Fruit fly (Drosophila melanogaster): ENCODE results near the gene kek5.

DNA sequence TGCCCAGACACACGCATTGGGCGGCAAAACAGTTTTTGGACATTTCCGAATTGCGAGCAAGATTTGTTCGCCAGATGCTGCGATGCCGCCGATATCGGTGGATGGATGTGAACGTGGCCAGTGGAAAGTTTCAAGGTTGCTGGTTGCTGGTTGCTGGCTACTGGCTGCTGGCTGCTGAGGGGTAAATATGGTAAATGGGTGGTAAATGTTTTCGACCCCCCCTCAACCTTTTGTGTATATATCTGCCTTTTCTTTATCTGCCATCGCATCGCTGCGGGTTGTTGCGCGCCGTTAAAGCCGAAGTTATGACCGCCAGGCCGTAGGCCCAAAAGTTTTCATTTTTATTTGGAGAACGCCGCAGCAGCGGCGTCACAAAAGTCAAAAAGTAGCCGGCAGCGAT, 52.5 kb downstream of the kek5 start:
- no peak for TF ChIP-seq Crg-1 (GFP tag; optimal IDR thresholded peaks at IDR 0.05)
- no peak for TF ChIP-seq Clk (GFP tag; optimal IDR thresholded peaks at IDR 0.05)
- no peak for TF ChIP-seq CG7045 (GFP tag; optimal IDR thresholded peaks at IDR 0.05)
- no peak for TF ChIP-seq tj (GFP tag; optimal IDR thresholded peaks at IDR 0.05)
- TF ChIP-seq CG33017 (tag; optimal IDR thresholded peaks at IDR 0.05) = no peak
- TF ChIP-seq toe (GFP tag; optimal IDR thresholded peaks at IDR 0.05) = no peak
- no peak for TF ChIP-seq kay (GFP tag; ENCODE audit: borderline replicate concordance)
- TF ChIP-seq CG7101 (tag; optimal IDR thresholded peaks at IDR 0.05) = no peak
- TF ChIP-seq Mnt (GFP tag; optimal IDR thresholded peaks at IDR 0.05) = no peak
- TF ChIP-seq ovo (GFP tag; optimal IDR thresholded peaks at IDR 0.05) = no peak
- no peak for TF ChIP-seq CG5204 (GFP tag; optimal IDR thresholded peaks at IDR 0.05)
- TF ChIP-seq CG11617 (GFP tag; optimal IDR thresholded peaks at IDR 0.05) = no peak
- TF ChIP-seq CG1620 (GFP tag; optimal IDR thresholded peaks at IDR 0.05) = no peak
- TF ChIP-seq CG14711 (tag; optimal IDR thresholded peaks at IDR 0.05) = no peak

Measured in whole organism, adult.